Worm (Caenorhabditis elegans): ENCODE data around the gene nduf-2.2.

- TF ChIP-seq daf-12 (tag; optimal IDR thresholded peaks at IDR 0.05) = no peak
- TF ChIP-seq skn-1 (tag; optimal IDR thresholded peaks at IDR 0.05) = no peak
- no peak for TF ChIP-seq dmd-6 (GFP tag; IDR thresholded peaks at IDR 0.05)
- no peak for TF ChIP-seq lin-13 (GFP tag; optimal IDR thresholded peaks at IDR 0.05)
Measured at ce11 chrIII:6508327-6508726, 43.3 kb downstream of the nduf-2.2 start.

Measured in whole organism, L4 larva.